Worm (Caenorhabditis elegans) whole organism, midembryonic: ENCODE measurements around the gene pcs-1.

Source experiments
- T22C8.4 ChIP-seq: fragments of 200-800 bp; sonication (Bioruptor generic); IDR thresholded peaks from 2 replicates; pipeline ENCODE4 v1.3.6; 2022; ENCODE audit warnings: missing genetic modification characterization, missing compliant biosample characterization
- cog-1 ChIP-seq: sonication (generic microtip); optimal IDR thresholded peaks from 2 replicates; lab custom pipeline; 2016; ENCODE audit warnings: missing genetic modification characterization, missing compliant biosample characterization
- flt-1 ChIP-seq: fragments of 200-800 bp; sonication (Bioruptor generic); IDR thresholded peaks from 2 replicates; pipeline ENCODE4 v1.3.6; 2022; ENCODE audit warnings: missing genetic modification characterization, missing compliant biosample characterization
- klf-2 ChIP-seq: fragments of 200-800 bp; sonication (Bioruptor generic); conservative IDR thresholded peaks from 2 replicates; pipeline ENCODE4 v1.3.6; 2022; ENCODE audit warnings: missing genetic modification reagents, missing genetic modification characterization, missing compliant biosample characterization
- med-1 ChIP-seq: sonication (generic microtip); optimal IDR thresholded peaks from 2 replicates; lab custom pipeline; 2017; ENCODE audit warnings: missing genetic modification characterization, mild to moderate bottlenecking, missing compliant biosample characterization, antibody characterized with exemption, missing genetic modification reagents; ENCODE audit not compliant: insufficient read depth
- ref-1 ChIP-seq: fragments of 200-800 bp; sonication (Bioruptor generic); conservative IDR thresholded peaks from 2 replicates; pipeline ENCODE4 v1.3.6; 2022; ENCODE audit warnings: missing genetic modification reagents, missing genetic modification characterization, missing compliant biosample characterization
- tab-1 ChIP-seq: fragments of 200-800 bp; sonication (Bioruptor generic); IDR thresholded peaks from 2 replicates; pipeline ENCODE4 v1.3.6; 2022; ENCODE audit warnings: missing genetic modification characterization, missing compliant biosample characterization
- ztf-23 ChIP-seq: fragments of 200-800 bp; sonication (Bioruptor generic); IDR thresholded peaks from 2 replicates; pipeline ENCODE4 v1.3.6; 2022; ENCODE audit warnings: missing genetic modification reagents, missing genetic modification characterization, missing compliant biosample characterization
- ztf-29 ChIP-seq: fragments of 200-800 bp; sonication (Bioruptor generic); IDR thresholded peaks from 2 replicates; pipeline ENCODE4 v1.3.6; 2022; ENCODE audit warnings: missing genetic modification reagents, missing genetic modification characterization, missing compliant biosample characterization

pcs-1 gene

DNA sequence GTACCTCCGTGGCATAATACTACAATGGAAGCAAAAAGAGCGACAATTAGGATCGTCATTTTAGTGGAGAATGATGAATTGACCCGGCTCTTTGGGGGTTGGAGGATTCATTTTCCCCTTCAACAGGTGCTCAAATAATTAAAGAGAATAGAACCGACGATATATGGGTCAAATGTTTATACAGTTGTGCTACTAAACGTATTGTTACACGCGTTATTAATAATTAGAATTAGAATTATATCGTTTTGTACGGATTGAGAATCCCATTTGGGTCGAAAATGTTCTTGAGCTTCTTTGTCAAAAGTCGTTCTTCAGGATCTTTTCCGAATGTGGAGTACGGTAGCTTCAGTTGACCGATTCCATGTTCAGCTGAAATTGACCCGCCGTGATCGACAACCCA lies 38.8 kb downstream of the pcs-1 start, which contains the start of gene Y62F5A.9:
TSS of gene Y62F5A.9 (minus strand) at position 101 of the 400 bp plus-strand sequence.
- TF ChIP-seq T22C8.4 (no peak), flt-1 (GFP tag; lab: Robert Waterston, UW) (no peak), ref-1 (GFP tag; lab: Robert Waterston, UW) (no peak), tab-1 (no peak), med-1 (GFP tag; lab: Kevin White, UChicago) (no peak)

- TF ChIP-seq ztf-23 (GFP tag; lab: Robert Waterston, UW) (no peak), flt-1 (GFP tag; lab: Robert Waterston, UW) (peak; percentile 76), T22C8.4 (peak; percentile 45; the same call in 1 of the 2 replicates)
These were observed 39.9 kb downstream of the pcs-1 start for ce11 chrII:11537606-11538016.

DNA sequence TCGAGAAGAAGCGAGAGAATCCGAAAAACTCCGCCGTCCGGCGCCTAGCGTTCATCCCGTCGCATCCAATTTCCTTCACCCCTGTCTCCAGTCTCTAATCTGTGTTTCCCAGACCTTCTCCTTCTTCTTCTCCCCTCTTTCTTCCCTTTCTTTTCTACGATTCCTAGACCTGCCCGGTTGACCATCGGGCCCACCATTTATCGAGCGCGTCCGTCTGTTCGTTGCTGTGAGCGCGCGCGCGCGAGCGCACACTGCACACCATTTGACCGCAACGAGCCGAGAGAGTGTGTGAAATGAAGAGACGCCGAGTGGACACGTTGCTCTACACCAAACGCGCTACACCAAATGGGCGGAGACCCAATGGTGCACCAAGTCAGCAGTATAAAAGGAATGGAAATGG lies 40.4 kb downstream of the pcs-1 start:
- 0 out of 2 replicates have a peak, but pooled peaks have one; percentile 18 for TF ChIP-seq ztf-23 (GFP tag; lab: Robert Waterston, UW)
- no peak for TF ChIP-seq ztf-29 (GFP tag; lab: Robert Waterston, UW)
- TF ChIP-seq klf-2 (GFP tag; lab: Robert Waterston, UW) = no peak
- TF ChIP-seq tab-1 = no peak
- TF ChIP-seq flt-1 (GFP tag; lab: Robert Waterston, UW) = no peak
- TF ChIP-seq cog-1 = no peak

DNA sequence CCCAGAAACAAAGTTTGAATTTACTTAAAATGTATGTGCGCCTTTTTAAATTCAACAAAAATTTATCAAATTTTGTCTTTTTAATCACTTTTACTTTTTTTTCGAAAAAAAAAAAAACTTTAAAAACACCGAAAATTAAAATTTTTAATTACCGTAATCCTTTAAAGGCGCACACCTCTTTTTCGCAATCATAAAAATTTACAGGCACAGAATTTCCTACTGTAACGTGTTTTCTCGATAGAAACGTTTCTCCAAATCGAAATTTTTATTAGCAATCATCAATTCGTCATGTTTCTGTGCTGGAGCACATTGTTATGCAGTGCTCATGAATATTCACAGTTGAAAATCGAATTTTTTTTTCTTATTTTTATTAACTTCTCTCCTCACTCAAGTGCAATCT lies 41.0 kb downstream of the pcs-1 start:
- TF ChIP-seq ztf-29 (GFP tag; lab: Robert Waterston, UW) = no peak
- TF ChIP-seq flt-1 (GFP tag; lab: Robert Waterston, UW) = no peak
- TF ChIP-seq ztf-23 (GFP tag; lab: Robert Waterston, UW) = no peak
- TF ChIP-seq cog-1 = no peak
- no peak for TF ChIP-seq T22C8.4
- no peak for TF ChIP-seq ref-1 (GFP tag; lab: Robert Waterston, UW)
- no peak for TF ChIP-seq tab-1
- TF ChIP-seq klf-2 (GFP tag; lab: Robert Waterston, UW) = no peak
- no peak for TF ChIP-seq med-1 (GFP tag; lab: Kevin White, UChicago)

- no peak for TF ChIP-seq ztf-23 (GFP tag; lab: Robert Waterston, UW)
- no peak for TF ChIP-seq ref-1 (GFP tag; lab: Robert Waterston, UW)
- TF ChIP-seq ztf-29 (GFP tag; lab: Robert Waterston, UW) = no peak
These were observed 41.6 kb downstream of the pcs-1 start for ce11 chrII:11535924-11536323.

ce11 chrII:11535429-11535828 lies 42.1 kb downstream of the pcs-1 start:
- TF ChIP-seq med-1 (GFP tag; lab: Kevin White, UChicago) (no peak), klf-2 (GFP tag; lab: Robert Waterston, UW) (no peak), flt-1 (GFP tag; lab: Robert Waterston, UW) (peak; percentile 71), T22C8.4 (no peak), cog-1 (no peak)

DNA sequence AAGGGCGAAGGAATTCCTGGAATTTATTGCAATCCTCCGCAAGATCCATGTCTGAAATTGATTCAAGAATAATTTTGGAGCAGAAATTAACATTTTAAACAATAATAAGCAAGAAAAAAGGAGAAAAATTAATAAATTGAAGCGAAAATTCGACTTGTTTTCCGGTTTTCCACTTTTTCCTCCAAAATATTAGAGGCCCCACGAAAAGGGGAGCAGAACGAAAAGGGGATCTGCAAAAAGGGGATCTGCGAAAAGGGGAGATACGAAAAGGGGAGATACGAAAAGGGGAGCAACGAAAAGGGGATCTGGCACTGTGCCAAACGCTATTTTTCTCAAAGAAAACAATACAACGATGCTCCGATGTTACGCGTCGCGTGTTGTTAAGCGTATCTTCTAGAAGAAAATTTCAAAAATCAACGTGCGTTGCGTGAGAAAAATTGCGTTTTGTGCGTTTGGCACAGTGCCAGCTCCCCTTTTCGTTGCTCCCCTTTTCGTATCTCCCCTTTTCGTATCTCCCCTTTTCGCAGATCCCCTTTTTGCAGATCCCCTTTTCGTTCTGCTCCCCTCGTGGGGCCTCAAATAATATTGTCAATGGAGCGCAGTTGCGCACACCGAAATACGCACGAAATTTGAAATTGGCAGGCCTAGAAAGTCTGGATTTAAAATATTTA lies 43.0 kb downstream of the pcs-1 start, which contains the start of gene Y62F5A.12:
TSS of gene Y62F5A.12 (minus strand) at position 51 of the 671 bp plus-strand sequence.
- peak; percentile 86 for TF ChIP-seq tab-1
- peak; percentile 92 for TF ChIP-seq ztf-23 (GFP tag; lab: Robert Waterston, UW)
- TF ChIP-seq cog-1 = peak; percentile 64
- TF ChIP-seq klf-2 (GFP tag; lab: Robert Waterston, UW) = peak; percentile 94
- peak; percentile 73 for TF ChIP-seq T22C8.4
- peak; percentile 57; the same call in 1 of the 2 replicates for TF ChIP-seq ztf-29 (GFP tag; lab: Robert Waterston, UW)
- TF ChIP-seq flt-1 (GFP tag; lab: Robert Waterston, UW) = peak; percentile 88
- TF ChIP-seq ref-1 (GFP tag; lab: Robert Waterston, UW) = peak; percentile 56

DNA sequence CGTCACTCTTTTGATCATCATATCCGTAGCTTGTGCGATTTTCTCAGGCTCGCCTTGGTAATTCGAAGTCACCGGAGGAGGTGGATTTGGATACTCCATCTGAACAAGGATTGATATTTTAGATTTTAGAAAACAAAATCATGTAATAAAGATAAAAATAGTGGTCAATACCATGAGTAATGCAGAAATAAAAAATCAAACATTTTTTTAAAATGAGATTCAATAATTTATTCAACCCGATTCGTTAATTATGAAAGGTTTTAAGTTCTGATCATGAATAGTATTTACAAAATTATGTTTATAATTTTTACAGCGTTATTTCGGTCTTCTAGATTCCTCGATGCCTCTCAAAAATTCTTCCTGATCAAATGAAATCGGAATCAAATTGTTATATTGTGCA lies 43.8 kb downstream of the pcs-1 start, which contains the start of gene mdt-8:
TSS of gene mdt-8 (minus strand) at position 101 of the 400 bp plus-strand sequence.
- no peak for TF ChIP-seq ref-1 (GFP tag; lab: Robert Waterston, UW)
- no peak for TF ChIP-seq flt-1 (GFP tag; lab: Robert Waterston, UW)
- no peak for TF ChIP-seq tab-1
- TF ChIP-seq med-1 (GFP tag; lab: Kevin White, UChicago) = no peak

DNA sequence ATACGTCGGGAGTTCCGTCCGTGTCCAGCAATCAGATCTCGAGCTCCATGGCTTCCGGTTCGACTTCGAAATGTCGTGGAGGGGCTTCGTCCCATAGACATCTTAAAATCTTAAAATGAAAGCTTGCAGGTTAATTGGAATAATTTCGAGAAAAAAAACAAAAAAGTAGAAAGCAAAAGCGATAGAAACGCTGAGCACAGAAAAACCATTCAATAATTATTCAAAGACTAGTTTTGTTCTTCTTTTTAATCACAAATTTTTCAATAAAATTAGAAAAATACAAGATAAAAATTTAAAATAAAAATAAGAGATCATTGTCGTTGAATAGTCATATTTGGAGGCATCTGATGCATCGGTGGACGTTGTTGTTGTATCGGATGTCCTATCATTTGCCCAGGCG lies 50.6 kb downstream of the pcs-1 start, which contains the start of gene age-1:
TSS of gene age-1 (minus strand) at position 101 of the 400 bp plus-strand sequence.
- TF ChIP-seq klf-2 (GFP tag; lab: Robert Waterston, UW) = no peak
- TF ChIP-seq ztf-23 (GFP tag; lab: Robert Waterston, UW) = no peak
- no peak for TF ChIP-seq tab-1
- TF ChIP-seq cog-1 = no peak
- no peak for TF ChIP-seq ztf-29 (GFP tag; lab: Robert Waterston, UW)
- TF ChIP-seq ref-1 (GFP tag; lab: Robert Waterston, UW) = no peak
- no peak for TF ChIP-seq flt-1 (GFP tag; lab: Robert Waterston, UW)
- no peak for TF ChIP-seq T22C8.4
- TF ChIP-seq med-1 (GFP tag; lab: Kevin White, UChicago) = no peak
